Worm (Caenorhabditis elegans): ENCODE results near the gene F53A9.1.

DNA sequence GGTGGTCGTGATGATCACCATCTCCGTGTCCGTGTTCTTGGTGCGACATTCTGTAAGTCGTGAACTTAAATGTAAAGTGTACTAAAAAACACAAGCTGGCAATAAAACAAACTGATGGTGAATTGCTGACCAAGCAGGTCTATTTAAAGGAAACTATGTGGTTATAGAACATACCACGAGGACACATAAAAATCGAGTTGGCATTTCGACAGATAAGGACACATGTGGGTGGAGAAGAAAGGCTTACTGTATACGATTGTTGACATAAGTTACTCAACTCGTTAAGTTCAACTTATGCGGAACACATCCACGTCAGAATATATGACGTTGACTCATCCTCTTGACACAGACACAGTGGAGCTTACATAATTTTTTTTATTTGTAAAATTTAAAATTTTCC lies 7.5 kb downstream of the F53A9.1 start, which contains the start of gene F53A9.8:
- TF ChIP-seq unc-62 (GFP tag; optimal IDR thresholded peaks at IDR 0.05) (no peak), fos-1 (tag; optimal IDR thresholded peaks at IDR 0.05) (no peak)
